Worm (Caenorhabditis elegans) whole organism, L2 larva: ENCODE measurements around the gene C09B9.1.

Experiments used
- C34F6.9 ChIP-seq: fragments of 150-350 bp; optimal IDR thresholded peaks from 2 replicates; lab custom pipeline; 2014; ENCODE audit warnings: missing biosample characterization, missing genetic modification characterization
- Y55F3AM.14 ChIP-seq: fragments of 200-800 bp; sonication (Bioruptor generic); optimal IDR thresholded peaks from 2 replicates; lab custom pipeline; 2018; ENCODE audit warnings: mild to moderate bottlenecking, missing genetic modification characterization, missing compliant biosample characterization
- ZK546.5 ChIP-seq: sonication (generic microtip); optimal IDR thresholded peaks from 2 replicates; lab custom pipeline; 2017; ENCODE audit warnings: missing biosample characterization, missing genetic modification characterization
- alr-1 ChIP-seq: fragments of 150-350 bp; optimal IDR thresholded peaks from 2 replicates; lab custom pipeline; 2014; ENCODE audit warnings: missing biosample characterization, missing genetic modification characterization
- aly-2 ChIP-seq: fragments of 150-350 bp; optimal IDR thresholded peaks from 2 replicates; lab custom pipeline; 2014; ENCODE audit warnings: missing biosample characterization, missing genetic modification characterization
- ama-1 ChIP-seq: fragments of 150-350 bp; optimal IDR thresholded peaks from 2 replicates; lab custom pipeline; 2018; ENCODE audit warnings: inconsistent platforms
- blmp-1 ChIP-seq: sonication (generic microtip); optimal IDR thresholded peaks from 2 replicates; lab custom pipeline; 2017; ENCODE audit warnings: missing genetic modification characterization, mild to moderate bottlenecking, missing compliant biosample characterization, antibody characterized with exemption, moderate library complexity; ENCODE audit not compliant: insufficient read depth
- ceh-16 ChIP-seq: fragments of 150-350 bp; optimal IDR thresholded peaks from 2 replicates; lab custom pipeline; 2014; ENCODE audit warnings: missing biosample characterization, missing genetic modification characterization
- ceh-82 ChIP-seq: fragments of 150-350 bp; optimal IDR thresholded peaks from 2 replicates; lab custom pipeline; 2014; ENCODE audit warnings: missing biosample characterization, missing genetic modification characterization
- crh-2 ChIP-seq: sonication (generic microtip); optimal IDR thresholded peaks from 2 replicates; lab custom pipeline; 2017; ENCODE audit warnings: missing biosample characterization, missing genetic modification characterization
- dmd-4 ChIP-seq: sonication (generic microtip); optimal IDR thresholded peaks from 2 replicates; lab custom pipeline; 2017; ENCODE audit warnings: missing biosample characterization, missing genetic modification characterization
- elt-3 ChIP-seq: sonication (generic microtip); optimal IDR thresholded peaks from 2 replicates; lab custom pipeline; 2017; ENCODE audit warnings: missing biosample characterization, missing genetic modification characterization
- fos-1 ChIP-seq: fragments of 150-350 bp; optimal IDR thresholded peaks from 2 replicates; lab custom pipeline; 2014; ENCODE audit warnings: missing biosample characterization, missing genetic modification characterization
- gmeb-1 ChIP-seq: fragments of 150-350 bp; optimal IDR thresholded peaks from 2 replicates; lab custom pipeline; 2014; ENCODE audit warnings: missing biosample characterization, missing genetic modification characterization
- lin-11 ChIP-seq: fragments of 150-350 bp; sonication (generic microtip); optimal IDR thresholded peaks from 2 replicates; lab custom pipeline; 2014; ENCODE audit warnings: missing biosample characterization, missing genetic modification characterization, inconsistent platforms, mixed read lengths
- lin-13 ChIP-seq: fragments of 150-350 bp; optimal IDR thresholded peaks from 2 replicates; lab custom pipeline; 2014; ENCODE audit warnings: missing biosample characterization, missing genetic modification reagents, missing genetic modification characterization
- lin-39 ChIP-seq: fragments of 150-350 bp; optimal IDR thresholded peaks from 2 replicates; lab custom pipeline; 2014; ENCODE audit warnings: missing biosample characterization, missing genetic modification reagents, missing genetic modification characterization
- lsy-2 ChIP-seq, 2 experiments: fragments of 150-350 bp in 1 of 2; sonication (generic microtip) in 1 of 2; optimal IDR thresholded peaks; 2 replicates each; lab custom pipeline; 2014 to 2017; ENCODE audit warnings: missing biosample characterization in 2 of 2, missing genetic modification characterization in 2 of 2
- mab-5 ChIP-seq: fragments of 150-350 bp; optimal IDR thresholded peaks from 2 replicates; lab custom pipeline; 2014; ENCODE audit warnings: missing biosample characterization, missing genetic modification characterization
- mbf-1 ChIP-seq: sonication (generic microtip); optimal IDR thresholded peaks from 2 replicates; lab custom pipeline; 2017; ENCODE audit warnings: missing biosample characterization, missing genetic modification characterization
- nhr-10 ChIP-seq: sonication (generic microtip); optimal IDR thresholded peaks from 2 replicates; lab custom pipeline; 2017; ENCODE audit warnings: missing biosample characterization, missing genetic modification characterization
- nhr-11 ChIP-seq: fragments of 150-350 bp; optimal IDR thresholded peaks from 2 replicates; lab custom pipeline; 2014; ENCODE audit warnings: missing biosample characterization, missing genetic modification characterization
- nhr-129 ChIP-seq: fragments of 150-350 bp; optimal IDR thresholded peaks from 2 replicates; lab custom pipeline; 2014; ENCODE audit warnings: missing biosample characterization, missing genetic modification characterization
- nhr-23 ChIP-seq: fragments of 150-350 bp; optimal IDR thresholded peaks from 2 replicates; lab custom pipeline; 2014; ENCODE audit warnings: missing biosample characterization, missing genetic modification reagents, missing genetic modification characterization
- nhr-25 ChIP-seq: fragments of 150-350 bp; sonication (generic microtip); optimal IDR thresholded peaks from 3 replicates; lab custom pipeline; 2014; ENCODE audit warnings: missing biosample characterization, missing genetic modification characterization
- nhr-6 ChIP-seq: fragments of 150-350 bp; optimal IDR thresholded peaks from 2 replicates; lab custom pipeline; 2014; ENCODE audit warnings: missing biosample characterization, missing genetic modification characterization
- nhr-77 ChIP-seq: fragments of 150-350 bp; optimal IDR thresholded peaks from 2 replicates; lab custom pipeline; 2014; ENCODE audit warnings: missing biosample characterization, missing genetic modification characterization
- peb-1 ChIP-seq: fragments of 150-350 bp; optimal IDR thresholded peaks from 2 replicates; lab custom pipeline; 2014; ENCODE audit warnings: missing biosample characterization, missing genetic modification characterization
- sem-4 ChIP-seq: fragments of 150-350 bp; optimal IDR thresholded peaks from 2 replicates; lab custom pipeline; 2014; ENCODE audit warnings: missing biosample characterization, missing genetic modification reagents, missing genetic modification characterization
- skn-1 ChIP-seq: sonication (generic microtip); optimal IDR thresholded peaks from 2 replicates; lab custom pipeline; 2017; ENCODE audit warnings: missing biosample characterization, missing genetic modification characterization
- sma-9 ChIP-seq, 2 experiments: fragments of 150-350 bp in 1 of 2; sonication (generic microtip) in 1 of 2; optimal IDR thresholded peaks; 2 replicates each; lab custom pipeline; 2014 to 2016; ENCODE audit warnings: missing genetic modification characterization in 2 of 2, mild to moderate bottlenecking in 1 of 2, missing biosample characterization in 1 of 2, missing compliant biosample characterization in 1 of 2, missing genetic modification reagents in 1 of 2, moderate library complexity in 1 of 2
- snpc-4 ChIP-seq: fragments of 150-350 bp; optimal IDR thresholded peaks from 2 replicates; lab custom pipeline; 2014; ENCODE audit warnings: missing biosample characterization, missing genetic modification characterization
- unc-55 ChIP-seq: fragments of 150-350 bp; sonication (generic microtip); optimal IDR thresholded peaks from 3 replicates; lab custom pipeline; 2014; ENCODE audit warnings: missing biosample characterization, missing genetic modification reagents, missing genetic modification characterization
- unc-62 ChIP-seq: fragments of 150-350 bp; optimal IDR thresholded peaks from 2 replicates; lab custom pipeline; 2014; ENCODE audit warnings: missing biosample characterization, missing genetic modification reagents, missing genetic modification characterization
- zag-1 ChIP-seq: fragments of 150-350 bp; optimal IDR thresholded peaks from 2 replicates; lab custom pipeline; 2014; ENCODE audit warnings: missing biosample characterization, missing genetic modification characterization
- ztf-1 ChIP-seq: fragments of 200-800 bp; sonication (Bioruptor generic); conservative IDR thresholded peaks from 2 replicates; pipeline ENCODE4 v1.3.6; 2022; ENCODE audit warnings: missing genetic modification characterization, missing compliant biosample characterization
- ztf-11 ChIP-seq: sonication (generic microtip); optimal IDR thresholded peaks from 2 replicates; lab custom pipeline; 2017; ENCODE audit warnings: missing biosample characterization, missing genetic modification characterization
- ztf-4 ChIP-seq: fragments of 150-350 bp; optimal IDR thresholded peaks from 2 replicates; lab custom pipeline; 2014; ENCODE audit warnings: missing biosample characterization, missing genetic modification characterization

The C09B9.1 gene

ce11 chrIV:5025646-5026045 is 11.9 kb upstream of the C09B9.1 start, which contains the start of gene C09B9.85:
Gene C09B9.85 (minus strand): TSS chrIV:5025746.
- TF ChIP-seq Y55F3AM.14 (GFP tag; lab: Kevin White, UChicago) (no peak), C34F6.9 (tag; lab: Kevin White, UChicago) (no peak), ceh-82 (tag; lab: Kevin White, UChicago) (no peak), lin-39 (tag; lab: Kevin White, UChicago) (no peak), sem-4 (tag; lab: Kevin White, UChicago) (no peak), unc-62 (no peak), nhr-129 (no peak), lsy-2 (tag; optimal IDR thresholded peaks at IDR 0.05; lab: Kevin White, UChicago) (no peak), ztf-1 (GFP tag; lab: Robert Waterston, UW) (no peak), lin-13 (GFP tag; lab: Kevin White, UChicago) (no peak), nhr-23 (tag; lab: Kevin White, UChicago) (no peak), ztf-4 (tag; lab: Kevin White, UChicago) (no peak), dmd-4 (tag; lab: Kevin White, UChicago) (no peak), sma-9 (GFP tag; optimal IDR thresholded peaks at IDR 0.05; lab: Kevin White, UChicago) (no peak), sma-9 (tag; optimal IDR thresholded peaks at IDR 0.05; lab: Kevin White, UChicago) (no peak), nhr-10 (no peak), lin-11 (tag; lab: Kevin White, UChicago) (no peak), ZK546.5 (tag; lab: Kevin White, UChicago) (no peak), mab-5 (tag; lab: Kevin White, UChicago) (no peak)

ce11 chrIV:5028978-5029377 is 8.6 kb upstream of the C09B9.1 start, which contains the start of the genes best-6 and C09B9.2:
Gene best-6 (minus strand): TSS chrIV:5029078.
Gene C09B9.2 (plus strand): TSS chrIV:5029291.
- TF ChIP-seq fos-1 (tag; lab: Kevin White, UChicago) (no peak), crh-2 (tag; lab: Kevin White, UChicago) (no peak), sem-4 (tag; lab: Kevin White, UChicago) (no peak), nhr-129 (no peak), alr-1 (no peak), blmp-1 (tag; lab: Kevin White, UChicago) (no peak), unc-55 (GFP tag; lab: Kevin White, UChicago) (no peak), unc-62 (no peak), nhr-11 (tag; lab: Kevin White, UChicago) (no peak), nhr-25 (tag; lab: Kevin White, UChicago) (no peak), nhr-77 (no peak), zag-1 (no peak), nhr-6 (no peak), aly-2 (no peak), peb-1 (no peak), nhr-10 (no peak), gmeb-1 (tag; lab: Kevin White, UChicago) (no peak), ZK546.5 (tag; lab: Kevin White, UChicago) (no peak)
- TF ChIP-seq, all 48 proteins: peak for 0

- no peak for TF ChIP-seq ceh-82 (tag; lab: Kevin White, UChicago)
- no peak for TF ChIP-seq ama-1 (lab: Kevin White, UChicago)
- no peak for TF ChIP-seq peb-1
- no peak for TF ChIP-seq lin-11 (tag; lab: Kevin White, UChicago)
- TF ChIP-seq nhr-11 (tag; lab: Kevin White, UChicago) = no peak
- no peak for TF ChIP-seq ceh-16 (tag; lab: Kevin White, UChicago)
- no peak for TF ChIP-seq elt-3 (tag; lab: Kevin White, UChicago)
- TF ChIP-seq ztf-11 (tag; lab: Kevin White, UChicago) = no peak
- no peak for TF ChIP-seq nhr-10
- no peak for TF ChIP-seq snpc-4 (tag; lab: Kevin White, UChicago)
- no peak for TF ChIP-seq unc-62
- no peak for TF ChIP-seq sem-4 (tag; lab: Kevin White, UChicago)
Measured at ce11 chrIV:5031346-5031745, 6.2 kb upstream of the C09B9.1 start.

- no peak for TF ChIP-seq C34F6.9 (tag; lab: Kevin White, UChicago)
- no peak for TF ChIP-seq skn-1 (tag; lab: Kevin White, UChicago)
- TF ChIP-seq Y55F3AM.14 (GFP tag; lab: Kevin White, UChicago) = no peak
- TF ChIP-seq mbf-1 (tag; lab: Kevin White, UChicago) = no peak
- no peak for TF ChIP-seq alr-1
- TF ChIP-seq lin-13 (GFP tag; lab: Kevin White, UChicago) = no peak
- no peak for TF ChIP-seq nhr-25 (tag; lab: Kevin White, UChicago)
- TF ChIP-seq blmp-1 (tag; lab: Kevin White, UChicago) = no peak
- no peak for TF ChIP-seq lsy-2 (tag; optimal IDR thresholded peaks at IDR 0.05; lab: Kevin White, UChicago)
- TF ChIP-seq ceh-82 (tag; lab: Kevin White, UChicago) = no peak
Measured at ce11 chrIV:5033276-5033675, 4.3 kb upstream of the C09B9.1 start, which contains the start of gene C09B9.4. Gene C09B9.4 (minus strand): TSS chrIV:5033376.
